Fruit fly (Drosophila melanogaster) whole organism, prepupa: ENCODE measurements around the gene CG17637.

Source experiments
- Blimp-1 ChIP-seq: fragments of 200-800 bp; sonication (Bioruptor generic); optimal IDR thresholded peaks from 3 replicates; lab custom pipeline; 2017; ENCODE audit warnings: missing biosample characterization, missing genetic modification characterization, mild to moderate bottlenecking, moderate library complexity, missing genetic modification reagents
- CG10631 ChIP-seq: fragments of 200-800 bp; sonication (Bioruptor generic); optimal IDR thresholded peaks from 2 replicates; lab custom pipeline; 2016; ENCODE audit warnings: missing biosample characterization, missing genetic modification characterization
- CG11294 ChIP-seq: fragments of 200-800 bp; sonication (Bioruptor generic); IDR thresholded peaks from 2 replicates; pipeline ENCODE4 v1.3.6; 2022; ENCODE audit warnings: missing biosample characterization, missing genetic modification characterization
- CG11762 ChIP-seq: fragments of 200-800 bp; sonication (Bioruptor generic); optimal IDR thresholded peaks from 3 replicates; lab custom pipeline; 2016; ENCODE audit warnings: missing biosample characterization, missing genetic modification characterization; ENCODE audit not compliant: insufficient read depth
- CG11902 ChIP-seq: fragments of 200-800 bp; sonication (Bioruptor generic); optimal IDR thresholded peaks from 3 replicates; lab custom pipeline; 2016; ENCODE audit warnings: missing biosample characterization, missing genetic modification characterization
- CG15336 ChIP-seq: fragments of 200-800 bp; sonication (Bioruptor generic); IDR thresholded peaks from 2 replicates; pipeline ENCODE4 v1.3.6; 2022; ENCODE audit warnings: missing biosample characterization, missing genetic modification characterization
- CG3032 ChIP-seq: fragments of 200-800 bp; optimal IDR thresholded peaks from 2 replicates; lab custom pipeline; 2019; ENCODE audit warnings: missing biosample characterization, mild to moderate bottlenecking, missing genetic modification characterization, moderate library complexity
- CG32006 ChIP-seq: fragments of 200-800 bp; sonication (Bioruptor generic); optimal IDR thresholded peaks from 3 replicates; lab custom pipeline; 2017; ENCODE audit warnings: missing biosample characterization, mild to moderate bottlenecking, missing genetic modification characterization
- CG3919 ChIP-seq: fragments of 200-800 bp; sonication (Bioruptor generic); optimal IDR thresholded peaks from 3 replicates; lab custom pipeline; 2016; ENCODE audit warnings: missing biosample characterization, missing genetic modification characterization
- CG4318 ChIP-seq: fragments of 200-800 bp; sonication (Bioruptor generic); optimal IDR thresholded peaks from 3 replicates; lab custom pipeline; 2017; ENCODE audit warnings: missing biosample characterization, mild to moderate bottlenecking, missing genetic modification characterization
- CG6163 ChIP-seq: fragments of 200-800 bp; sonication (Bioruptor generic); IDR thresholded peaks from 3 replicates; pipeline ENCODE4 v1.3.6; 2022; ENCODE audit warnings: missing biosample characterization, missing genetic modification characterization
- CG6276 ChIP-seq: fragments of 200-800 bp; sonication (Bioruptor generic); optimal IDR thresholded peaks from 2 replicates; lab custom pipeline; 2017; ENCODE audit warnings: missing biosample characterization, mild to moderate bottlenecking, missing genetic modification characterization
- CG6792 ChIP-seq: fragments of 200-800 bp; sonication (Bioruptor generic); optimal IDR thresholded peaks from 3 replicates; lab custom pipeline; 2016; ENCODE audit warnings: missing biosample characterization, missing genetic modification characterization
- CG6808 ChIP-seq: fragments of 200-800 bp; sonication (Bioruptor generic); optimal IDR thresholded peaks from 3 replicates; lab custom pipeline; 2017; ENCODE audit warnings: missing biosample characterization, missing genetic modification characterization, mild to moderate bottlenecking, moderate library complexity, missing genetic modification reagents
- CG7368 ChIP-seq: fragments of 200-800 bp; sonication (Bioruptor generic); optimal IDR thresholded peaks from 3 replicates; lab custom pipeline; 2016; ENCODE audit warnings: missing biosample characterization, missing genetic modification characterization
- CG8119 ChIP-seq: fragments of 200-800 bp; sonication (Bioruptor generic); IDR thresholded peaks from 3 replicates; pipeline ENCODE4 v1.3.6; 2022; ENCODE audit warnings: missing biosample characterization, missing genetic modification characterization
- CG8632 ChIP-seq: fragments of 200-800 bp; sonication (Bioruptor generic); optimal IDR thresholded peaks from 3 replicates; lab custom pipeline; 2016; ENCODE audit warnings: missing biosample characterization, missing genetic modification characterization
- CG9139 ChIP-seq: fragments of 200-800 bp; sonication (Bioruptor generic); optimal IDR thresholded peaks from 3 replicates; lab custom pipeline; 2017; ENCODE audit warnings: missing biosample characterization, mild to moderate bottlenecking, missing genetic modification characterization
- Eip75B ChIP-seq: fragments of 200-800 bp; sonication (Bioruptor generic); optimal IDR thresholded peaks from 3 replicates; lab custom pipeline; 2016; ENCODE audit warnings: missing biosample characterization, missing genetic modification characterization
- Eip78C ChIP-seq: fragments of 200-800 bp; sonication (Bioruptor generic); peaks from one replicate; lab custom pipeline; 2016; ENCODE audit warnings: missing biosample characterization, missing genetic modification characterization
- Eip93F ChIP-seq: fragments of 200-800 bp; sonication (Bioruptor generic); optimal IDR thresholded peaks from 2 replicates; lab custom pipeline; 2016; ENCODE audit warnings: missing biosample characterization, mild to moderate bottlenecking, missing genetic modification characterization
- Ets21C ChIP-seq: fragments of 200-800 bp; sonication (Bioruptor generic); optimal IDR thresholded peaks from 3 replicates; lab custom pipeline; 2016; ENCODE audit warnings: missing biosample characterization, missing genetic modification characterization
- Ets96B ChIP-seq: fragments of 200-800 bp; optimal IDR thresholded peaks from 2 replicates; lab custom pipeline; 2019; ENCODE audit warnings: missing biosample characterization, mild to moderate bottlenecking, missing genetic modification characterization, moderate library complexity
- Gug ChIP-seq: fragments of 200-800 bp; sonication (Bioruptor generic); IDR thresholded peaks from 2 replicates; pipeline ENCODE4 v1.3.6; 2022; ENCODE audit warnings: missing biosample characterization, missing genetic modification characterization
- Hr38 ChIP-seq: sonication (Bioruptor generic); optimal IDR thresholded peaks from 2 replicates; lab custom pipeline; 2016; ENCODE audit warnings: missing biosample characterization, missing genetic modification characterization
- Hr39 ChIP-seq: fragments of 200-800 bp; sonication (Bioruptor generic); optimal IDR thresholded peaks from 2 replicates; lab custom pipeline; 2016; ENCODE audit warnings: missing biosample characterization, missing genetic modification characterization
- Hr4 ChIP-seq: fragments of 200-800 bp; sonication (Bioruptor generic); optimal IDR thresholded peaks from 3 replicates; lab custom pipeline; 2016; ENCODE audit warnings: missing biosample characterization, missing genetic modification characterization
- Met ChIP-seq: fragments of 200-800 bp; sonication (Bioruptor generic); optimal IDR thresholded peaks from 3 replicates; lab custom pipeline; 2016; ENCODE audit warnings: missing biosample characterization, missing genetic modification characterization
- OdsH ChIP-seq: fragments of 200-800 bp; sonication (Bioruptor generic); optimal IDR thresholded peaks from 3 replicates; lab custom pipeline; 2016; ENCODE audit warnings: missing biosample characterization, missing genetic modification characterization
- Smox ChIP-seq: fragments of 200-800 bp; sonication (Bioruptor generic); optimal IDR thresholded peaks from 3 replicates; lab custom pipeline; 2016; ENCODE audit warnings: missing biosample characterization, missing genetic modification characterization
- Sox102F ChIP-seq: fragments of 200-800 bp; sonication (Bioruptor generic); optimal IDR thresholded peaks from 2 replicates; lab custom pipeline; 2016; ENCODE audit warnings: missing biosample characterization, mild to moderate bottlenecking, missing genetic modification characterization
- Sox14 ChIP-seq: fragments of 200-800 bp; sonication (Bioruptor generic); optimal IDR thresholded peaks from 3 replicates; lab custom pipeline; 2016; ENCODE audit warnings: missing biosample characterization, missing genetic modification characterization
- Sox15 ChIP-seq: fragments of 200-800 bp; sonication (Bioruptor generic); optimal IDR thresholded peaks from 3 replicates; lab custom pipeline; 2016; ENCODE audit warnings: missing biosample characterization, missing genetic modification characterization
- achi ChIP-seq: fragments of 200-800 bp; sonication (Bioruptor generic); optimal IDR thresholded peaks from 3 replicates; lab custom pipeline; 2016; ENCODE audit warnings: missing biosample characterization, missing genetic modification characterization
- acj6 ChIP-seq: fragments of 200-800 bp; sonication (Bioruptor generic); optimal IDR thresholded peaks from 3 replicates; lab custom pipeline; 2016; ENCODE audit warnings: missing biosample characterization, missing genetic modification characterization
- cyc ChIP-seq: fragments of 200-800 bp; sonication (Bioruptor generic); optimal IDR thresholded peaks from 3 replicates; lab custom pipeline; 2016; ENCODE audit warnings: missing biosample characterization, missing genetic modification characterization
- dsx ChIP-seq: fragments of 200-800 bp; optimal IDR thresholded peaks from 3 replicates; lab custom pipeline; 2019; ENCODE audit warnings: missing biosample characterization, mild to moderate bottlenecking, missing genetic modification characterization, moderate library complexity; ENCODE audit not compliant: poor library complexity, severe bottlenecking
- fd59A ChIP-seq: fragments of 200-800 bp; sonication (Bioruptor generic); optimal IDR thresholded peaks from 2 replicates; lab custom pipeline; 2017; ENCODE audit warnings: missing biosample characterization, mild to moderate bottlenecking, missing genetic modification characterization, missing genetic modification reagents
- fkh ChIP-seq: fragments of 200-800 bp; sonication (Bioruptor generic); optimal IDR thresholded peaks from 3 replicates; lab custom pipeline; 2017; ENCODE audit warnings: missing biosample characterization, mild to moderate bottlenecking, missing genetic modification characterization, moderate library complexity
- lz ChIP-seq: fragments of 200-800 bp; sonication (Bioruptor generic); optimal IDR thresholded peaks from 3 replicates; lab custom pipeline; 2016; ENCODE audit warnings: missing biosample characterization, missing genetic modification characterization
- net ChIP-seq: fragments of 200-800 bp; sonication (Bioruptor generic); optimal IDR thresholded peaks from 3 replicates; lab custom pipeline; 2016; ENCODE audit warnings: missing biosample characterization, missing genetic modification characterization
- pdm3 ChIP-seq: fragments of 200-800 bp; sonication (Bioruptor generic); optimal IDR thresholded peaks from 3 replicates; lab custom pipeline; 2016; ENCODE audit warnings: missing biosample characterization, missing genetic modification characterization
- salr ChIP-seq, 2 experiments: fragments of 200-800 bp; sonication (Bioruptor generic); optimal IDR thresholded peaks; 3 replicates each; lab custom pipeline; 2016 to 2018; ENCODE audit warnings: missing biosample characterization in 2 of 2, missing genetic modification characterization in 2 of 2, mild to moderate bottlenecking in 1 of 2
- spab ChIP-seq: fragments of 200-800 bp; sonication (Bioruptor generic); optimal IDR thresholded peaks from 2 replicates; lab custom pipeline; 2017; ENCODE audit warnings: missing biosample characterization, mild to moderate bottlenecking, missing genetic modification characterization, missing genetic modification reagents
- ss ChIP-seq, 2 experiments: fragments of 200-800 bp; sonication (Bioruptor generic); optimal IDR thresholded peaks; 2 replicates in 1 of 2; 3 replicates in 1 of 2; lab custom pipeline; 2017 to 2018; ENCODE audit warnings: mild to moderate bottlenecking in 2 of 2, missing biosample characterization in 2 of 2, missing genetic modification characterization in 2 of 2, moderate library complexity in 1 of 2
- svp ChIP-seq: fragments of 200-800 bp; sonication (Bioruptor generic); peaks from one replicate; lab custom pipeline; 2016; ENCODE audit warnings: missing biosample characterization, missing genetic modification characterization
- topi ChIP-seq: fragments of 200-800 bp; sonication (Bioruptor generic); optimal IDR thresholded peaks from 3 replicates; lab custom pipeline; 2016; ENCODE audit warnings: missing biosample characterization, missing genetic modification characterization
- vri ChIP-seq: fragments of 200-800 bp; sonication (Bioruptor generic); optimal IDR thresholded peaks from 3 replicates; lab custom pipeline; 2016; ENCODE audit warnings: missing biosample characterization, mild to moderate bottlenecking, missing genetic modification characterization

CG17637 gene

dm6 chr3L:20548201-20548854 lies 44.3 kb downstream of the CG17637 start:
- no peak for TF ChIP-seq CG4318 (GFP tag; lab: Kevin White, UChicago)
- no peak for TF ChIP-seq fd59A (GFP tag; lab: Kevin White, UChicago)
- no peak for TF ChIP-seq CG3919
- TF ChIP-seq Ets21C (GFP tag; lab: Kevin White, UChicago): no peak

dm6 chr3L:20549358-20549757 lies 45.4 kb downstream of the CG17637 start:
- no peak for TF ChIP-seq CG6276
- peak; percentile 65 for TF ChIP-seq Sox102F (GFP tag; lab: Kevin White, UChicago)
- peak; percentile 68 for TF ChIP-seq topi (GFP tag; lab: Kevin White, UChicago)
- peak; percentile 60 for TF ChIP-seq acj6 (GFP tag; lab: Kevin White, UChicago)
- TF ChIP-seq dsx (GFP tag; lab: Kevin White, UChicago): peak; percentile 77
- TF ChIP-seq achi (GFP tag; lab: Kevin White, UChicago): peak; percentile 52
- peak; percentile 71 for TF ChIP-seq CG3919
- TF ChIP-seq CG6808 (GFP tag; lab: Kevin White, UChicago): peak; percentile 50
- TF ChIP-seq Ets96B (tag; lab: Kevin White, UChicago): peak; percentile 84
- peak; percentile 26 for TF ChIP-seq Blimp-1 (GFP tag; lab: Kevin White, UChicago)
- TF ChIP-seq Gug (GFP tag; lab: Robert Waterston, UW): no peak
- peak; percentile 64 for TF ChIP-seq CG6792 (GFP tag; lab: Kevin White, UChicago)
- peak; percentile 32 for TF ChIP-seq CG9139
- no peak for TF ChIP-seq CG11294 (GFP tag; lab: Robert Waterston, UW)
- peak; percentile 17 for TF ChIP-seq CG8632
- TF ChIP-seq CG6163 (GFP tag; lab: Robert Waterston, UW): peak; percentile 60; the same call in 2 of the 3 replicates
- TF ChIP-seq ss (GFP tag; optimal IDR thresholded peaks at IDR 0.05; lab: Kevin White, UChicago): peak; percentile 57 to 71
- peak; percentile 53 for TF ChIP-seq fd59A (GFP tag; lab: Kevin White, UChicago)
- peak; percentile 60 for TF ChIP-seq cyc (GFP tag; lab: Kevin White, UChicago)
- peak; percentile 55 for TF ChIP-seq vri (GFP tag; lab: Kevin White, UChicago)
- TF ChIP-seq OdsH: peak; percentile 52
- TF ChIP-seq spab (GFP tag; lab: Kevin White, UChicago): peak; percentile 64
- TF ChIP-seq Ets21C (GFP tag; lab: Kevin White, UChicago): peak; percentile 23
- peak; percentile 12 for TF ChIP-seq CG11902 (GFP tag; lab: Kevin White, UChicago)
- peak; percentile 54 for TF ChIP-seq net (GFP tag; lab: Kevin White, UChicago)
- TF ChIP-seq lz (GFP tag; lab: Kevin White, UChicago): peak; percentile 52
- no peak for TF ChIP-seq Sox15 (GFP tag; lab: Kevin White, UChicago)
- TF ChIP-seq Sox14: peak; percentile 64
- peak; percentile 85 for TF ChIP-seq svp
- TF ChIP-seq Hr38 (GFP tag; lab: Kevin White, UChicago): no peak
- TF ChIP-seq CG8119 (GFP tag; lab: Robert Waterston, UW): no peak
- TF ChIP-seq Met (GFP tag; lab: Kevin White, UChicago): peak; percentile 76
- peak; percentile 58 for TF ChIP-seq pdm3 (GFP tag; lab: Kevin White, UChicago)
- TF ChIP-seq Hr39 (GFP tag; lab: Kevin White, UChicago): peak; percentile 61
- TF ChIP-seq CG15336: 0 out of 2 replicates have a peak, but pooled peaks have one; percentile 33
- peak; percentile 74 for TF ChIP-seq Smox (GFP tag; lab: Kevin White, UChicago)
- TF ChIP-seq CG32006: peak; percentile 25
- no peak for TF ChIP-seq Eip93F (GFP tag; lab: Kevin White, UChicago)
- TF ChIP-seq Hr4 (GFP tag; lab: Kevin White, UChicago): no peak
- TF ChIP-seq CG7368 (GFP tag; lab: Kevin White, UChicago): peak; percentile 42
- TF ChIP-seq CG11762: peak; percentile 9
- peak; percentile 73 for TF ChIP-seq CG3032 (tag; lab: Kevin White, UChicago)
- peak in 1 of 2 experiments; percentile 38 for TF ChIP-seq salr (GFP tag; optimal IDR thresholded peaks at IDR 0.05; lab: Kevin White, UChicago)
- peak; percentile 63 for TF ChIP-seq CG10631 (GFP tag; lab: Kevin White, UChicago)
- no peak for TF ChIP-seq fkh (GFP tag; lab: Kevin White, UChicago)
- peak; percentile 88 for TF ChIP-seq Eip78C (GFP tag; lab: Kevin White, UChicago)
- peak; percentile 67 for TF ChIP-seq Eip75B (GFP tag; lab: Kevin White, UChicago)
